Worm (Caenorhabditis elegans): ENCODE measurements around the gene tmc-1.

DNA sequence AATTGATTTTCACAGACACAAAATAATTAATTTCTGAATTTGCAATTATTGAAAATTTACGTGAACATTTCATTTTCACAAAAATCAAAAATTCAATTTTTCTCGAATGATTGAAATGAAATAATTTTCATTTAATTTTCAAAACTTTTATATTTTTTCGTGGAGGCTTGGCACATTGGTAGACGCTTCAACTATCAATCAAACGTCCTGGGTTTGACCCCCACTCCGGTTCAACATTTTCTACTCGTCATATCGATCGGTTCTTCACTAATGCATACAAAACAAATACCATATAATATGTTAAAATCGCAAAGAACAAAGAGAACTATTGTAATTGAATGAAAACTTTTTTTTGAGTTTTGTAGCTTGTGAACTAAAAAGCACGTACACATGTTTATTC lies 45.9 kb downstream of the tmc-1 start:
- TF ChIP-seq cog-1 (tag; optimal IDR thresholded peaks at IDR 0.05), result no peak
- no peak for TF ChIP-seq flt-1 (GFP tag; IDR thresholded peaks at IDR 0.05)
- no peak for TF ChIP-seq ref-1 (GFP tag; conservative IDR thresholded peaks at IDR 0.05)
- TF ChIP-seq tab-1 (GFP tag; IDR thresholded peaks at IDR 0.05), result no peak
- TF ChIP-seq klf-2 (GFP tag; conservative IDR thresholded peaks at IDR 0.05), result no peak
- no peak for TF ChIP-seq T22C8.4 (GFP tag; IDR thresholded peaks at IDR 0.05)
- TF ChIP-seq ztf-29 (GFP tag; IDR thresholded peaks at IDR 0.05), result no peak
